Fruit fly (Drosophila melanogaster) Kc167 (cell line): ENCODE results near the gene Hsp68.

Experiments
- Myc ChIP-seq: fragments of >200 bp; optimal IDR thresholded peaks from 2 replicates; lab custom pipeline; 2017; ENCODE audit warnings: missing external identifiers
- Sin3A ChIP-seq: fragments of >200 bp; optimal IDR thresholded peaks from 2 replicates; lab custom pipeline; 2018; ENCODE audit warnings: missing external identifiers
- h ChIP-seq: fragments of >200 bp; optimal IDR thresholded peaks from 3 replicates; lab custom pipeline; 2018; ENCODE audit warnings: missing external identifiers
- insv ChIP-seq: fragments of >200 bp; optimal IDR thresholded peaks from 3 replicates; lab custom pipeline; 2018; ENCODE audit warnings: missing external identifiers
- psq ChIP-seq: fragments of >200 bp; optimal IDR thresholded peaks from 2 replicates; lab custom pipeline; 2017; ENCODE audit warnings: missing external identifiers
- ttk ChIP-seq: sonication (Bioruptor generic); optimal IDR thresholded peaks from 2 replicates; lab custom pipeline; 2017; ENCODE audit warnings: missing external identifiers

- TF ChIP-seq ttk (lab: Kevin White, UChicago), result no peak
- TF ChIP-seq h (lab: Kevin White, UChicago), result no peak
- TF ChIP-seq psq (lab: Kevin White, UChicago), result no peak
- TF ChIP-seq Myc (lab: Kevin White, UChicago), result no peak
- no peak for TF ChIP-seq insv
- no peak for TF ChIP-seq Sin3A (lab: Kevin White, UChicago)
Observed at dm6 chr3R:24106059-24106631, 49.0 kb upstream of the Hsp68 start.
